Fruit fly (Drosophila melanogaster): ENCODE data around the gene CstF64.
A peak's percentile ranks its signal among the peaks of the same experiment; 100 is the strongest.

dm6 chr3R:18658945-18659642 is at the start of gene CstF64, which contains the start of gene CG31224:
- peak; percentile 54; the same call in 1 of the 2 replicates for TF ChIP-seq rn (GFP tag; IDR thresholded peaks at IDR 0.05)
- peak; percentile 77 for TF ChIP-seq CG15710 (tag; optimal IDR thresholded peaks at IDR 0.05)
- TF ChIP-seq CG14655 (GFP tag; optimal IDR thresholded peaks at IDR 0.05): no peak
- peak; percentile 76 for TF ChIP-seq CG32121 (GFP tag; IDR thresholded peaks at IDR 0.05)
- TF ChIP-seq EcR (GFP tag; optimal IDR thresholded peaks at IDR 0.05): peak; percentile 84
- TF ChIP-seq CG34367 (tag; optimal IDR thresholded peaks at IDR 0.05): peak; percentile 57

Data from whole organism, pupa.